Worm (Caenorhabditis elegans) whole organism, mixed stage, embryonic: Measurements from ENCODE around the gene F56C9.10.

Experiments
- M03D4.4 ChIP-seq: sonication (generic microtip); optimal IDR thresholded peaks from 2 replicates; lab custom pipeline; 2017; ENCODE audit warnings: mild to moderate bottlenecking, missing genetic modification characterization, missing compliant biosample characterization
- blmp-1 ChIP-seq: fragments of 150-350 bp; optimal IDR thresholded peaks from 2 replicates; lab custom pipeline; 2014; ENCODE audit warnings: missing biosample characterization, missing genetic modification characterization
- ceh-39 ChIP-seq: fragments of 150-350 bp; optimal IDR thresholded peaks from 2 replicates; lab custom pipeline; 2014; ENCODE audit warnings: missing biosample characterization, missing genetic modification characterization
- ceh-43 ChIP-seq: fragments of 200-800 bp; sonication (Bioruptor generic); optimal IDR thresholded peaks from 2 replicates; lab custom pipeline; 2018; ENCODE audit warnings: mild to moderate bottlenecking, missing genetic modification characterization, moderate library complexity, missing compliant biosample characterization
- ceh-83 ChIP-seq: fragments of 200-800 bp; sonication (Bioruptor generic); optimal IDR thresholded peaks from 2 replicates; lab custom pipeline; 2018; ENCODE audit warnings: mild to moderate bottlenecking, missing genetic modification characterization, missing compliant biosample characterization
- ces-1 ChIP-seq: fragments of 150-350 bp; optimal IDR thresholded peaks from 2 replicates; lab custom pipeline; 2014; ENCODE audit warnings: missing biosample characterization, missing genetic modification reagents, missing genetic modification characterization
- cnd-1 ChIP-seq: fragments of 200-800 bp; sonication (Bioruptor generic); optimal IDR thresholded peaks from 2 replicates; lab custom pipeline; 2018; ENCODE audit warnings: mild to moderate bottlenecking, missing genetic modification characterization, missing compliant biosample characterization
- drap-1 ChIP-seq: fragments of 200-800 bp; sonication (Bioruptor generic); optimal IDR thresholded peaks from 3 replicates; lab custom pipeline; 2018; ENCODE audit warnings: mild to moderate bottlenecking, missing genetic modification characterization, missing compliant biosample characterization
- elt-1 ChIP-seq: sonication (generic microtip); optimal IDR thresholded peaks from 2 replicates; lab custom pipeline; 2017; ENCODE audit warnings: missing genetic modification characterization, mild to moderate bottlenecking, missing compliant biosample characterization, antibody characterized with exemption, moderate library complexity, borderline replicate concordance; ENCODE audit not compliant: insufficient read depth
- elt-3 ChIP-seq: fragments of 150-350 bp; optimal IDR thresholded peaks from 2 replicates; lab custom pipeline; 2014; ENCODE audit warnings: missing biosample characterization, missing genetic modification characterization
- flh-1 ChIP-seq: fragments of 200-800 bp; sonication (Bioruptor generic); optimal IDR thresholded peaks from 2 replicates; lab custom pipeline; 2018; ENCODE audit warnings: mild to moderate bottlenecking, missing genetic modification characterization, moderate library complexity, missing compliant biosample characterization
- ham-2 ChIP-seq: fragments of 200-800 bp; sonication (Bioruptor generic); optimal IDR thresholded peaks from 2 replicates; lab custom pipeline; 2018; ENCODE audit warnings: mild to moderate bottlenecking, missing genetic modification characterization, missing compliant biosample characterization
- hlh-1 ChIP-seq: fragments of 150-350 bp; optimal IDR thresholded peaks from 2 replicates; lab custom pipeline; 2014; ENCODE audit warnings: missing biosample characterization, missing genetic modification reagents, missing genetic modification characterization
- lin-13 ChIP-seq: fragments of 150-350 bp; optimal IDR thresholded peaks from 2 replicates; lab custom pipeline; 2014; ENCODE audit warnings: missing biosample characterization, missing genetic modification characterization
- lin-32 ChIP-seq: fragments of 200-800 bp; sonication (Bioruptor generic); optimal IDR thresholded peaks from 2 replicates; lab custom pipeline; 2018; ENCODE audit warnings: mild to moderate bottlenecking, missing genetic modification characterization, missing compliant biosample characterization
- lsy-2 ChIP-seq: fragments of 150-350 bp; optimal IDR thresholded peaks from 2 replicates; lab custom pipeline; 2014; ENCODE audit warnings: missing biosample characterization, missing genetic modification characterization
- mep-1 ChIP-seq: fragments of 150-350 bp; optimal IDR thresholded peaks from 2 replicates; lab custom pipeline; 2017; ENCODE audit warnings: missing biosample characterization, missing genetic modification reagents, missing genetic modification characterization, inconsistent platforms
- mls-2 ChIP-seq: sonication (generic microtip); optimal IDR thresholded peaks from 2 replicates; lab custom pipeline; 2016; ENCODE audit warnings: mild to moderate bottlenecking, missing genetic modification characterization, moderate library complexity, missing compliant biosample characterization
- nhr-12 ChIP-seq: fragments of 150-350 bp; optimal IDR thresholded peaks from 2 replicates; lab custom pipeline; 2014; ENCODE audit warnings: missing biosample characterization, missing genetic modification characterization
- nhr-2 ChIP-seq: fragments of 150-350 bp; optimal IDR thresholded peaks from 2 replicates; lab custom pipeline; 2014; ENCODE audit warnings: missing biosample characterization, missing genetic modification characterization
- nhr-237 ChIP-seq: fragments of 150-350 bp; optimal IDR thresholded peaks from 2 replicates; lab custom pipeline; 2014; ENCODE audit warnings: missing biosample characterization, missing genetic modification characterization
- nhr-28 ChIP-seq: fragments of 150-350 bp; optimal IDR thresholded peaks from 2 replicates; lab custom pipeline; 2014; ENCODE audit warnings: missing biosample characterization, missing genetic modification characterization
- pha-4 ChIP-seq: fragments of 150-350 bp; optimal IDR thresholded peaks from 2 replicates; lab custom pipeline; 2018; ENCODE audit warnings: missing biosample characterization, missing genetic modification reagents, missing genetic modification characterization
- sem-2 ChIP-seq: fragments of 200-800 bp; sonication (Bioruptor generic); optimal IDR thresholded peaks from 2 replicates; lab custom pipeline; 2018; ENCODE audit warnings: mild to moderate bottlenecking, missing genetic modification characterization, missing compliant biosample characterization
- snpc-4 ChIP-seq: fragments of 150-350 bp; optimal IDR thresholded peaks from 2 replicates; lab custom pipeline; 2014; ENCODE audit warnings: missing biosample characterization, missing genetic modification characterization
- sptf-1 ChIP-seq: sonication (generic microtip); optimal IDR thresholded peaks from 2 replicates; lab custom pipeline; 2017; ENCODE audit warnings: mild to moderate bottlenecking, missing genetic modification characterization, moderate library complexity, missing compliant biosample characterization
- unc-120 ChIP-seq: sonication (generic microtip); optimal IDR thresholded peaks from 2 replicates; lab custom pipeline; 2017; ENCODE audit warnings: missing genetic modification characterization, missing compliant biosample characterization; ENCODE audit not compliant: poor library complexity, severe bottlenecking
- unc-39 ChIP-seq: fragments of 150-350 bp; optimal IDR thresholded peaks from 2 replicates; lab custom pipeline; 2014; ENCODE audit warnings: missing biosample characterization, missing genetic modification characterization
- unc-62 ChIP-seq: fragments of 150-350 bp; optimal IDR thresholded peaks from 2 replicates; lab custom pipeline; 2014; ENCODE audit warnings: missing biosample characterization, missing genetic modification reagents, missing genetic modification characterization
- zip-8 ChIP-seq: fragments of 150-350 bp; optimal IDR thresholded peaks from 2 replicates; lab custom pipeline; 2014; ENCODE audit warnings: missing biosample characterization, missing genetic modification characterization
- ztf-11 ChIP-seq: fragments of 150-350 bp; optimal IDR thresholded peaks from 2 replicates; lab custom pipeline; 2014; ENCODE audit warnings: missing biosample characterization, missing genetic modification characterization

F56C9.10 gene

DNA sequence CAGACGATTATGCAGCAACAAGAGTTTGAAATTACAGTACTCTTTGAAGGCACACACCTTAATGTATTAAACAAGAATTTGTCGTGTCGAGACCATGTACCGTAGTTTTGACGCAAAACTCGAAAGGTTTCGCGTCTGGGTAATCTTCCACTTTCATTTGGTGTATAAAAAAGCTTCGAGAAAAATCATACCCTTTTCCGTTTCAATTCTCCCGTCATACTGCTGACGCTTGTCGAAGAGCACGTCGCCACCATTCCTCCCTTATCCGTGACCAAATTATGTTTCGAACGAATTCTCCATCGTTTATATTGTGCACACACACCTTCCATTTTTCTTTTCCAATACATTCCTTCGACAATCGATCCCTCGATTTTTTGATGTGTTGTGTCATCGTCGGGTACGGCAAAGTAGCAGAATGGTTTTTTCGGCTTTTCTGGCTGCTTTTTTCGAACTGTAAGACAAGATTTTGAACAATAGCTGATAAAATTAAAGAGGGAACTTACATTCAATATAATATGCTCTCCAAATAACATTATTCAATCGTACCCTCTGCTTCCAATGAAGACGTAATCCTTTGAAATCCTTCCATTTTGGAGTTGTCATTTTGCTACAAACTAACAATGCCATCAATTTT lies 38.8 kb upstream of the F56C9.10 start:
- TF ChIP-seq zip-8 (tag; lab: Kevin White, UChicago) (no peak), mep-1 (tag; lab: Kevin White, UChicago) (no peak), ham-2 (GFP tag; lab: Kevin White, UChicago) (no peak), nhr-12 (tag; lab: Kevin White, UChicago) (no peak), unc-39 (no peak), snpc-4 (tag; lab: Kevin White, UChicago) (no peak), cnd-1 (tag; lab: Kevin White, UChicago) (no peak), ceh-83 (GFP tag; lab: Kevin White, UChicago) (no peak), lin-13 (tag; lab: Kevin White, UChicago) (no peak), elt-1 (tag; lab: Kevin White, UChicago) (no peak), unc-62 (GFP tag; lab: Kevin White, UChicago) (no peak), ces-1 (GFP tag; lab: Kevin White, UChicago) (no peak), lsy-2 (tag; lab: Kevin White, UChicago) (no peak), elt-3 (tag; lab: Kevin White, UChicago) (no peak), sem-2 (GFP tag; lab: Kevin White, UChicago) (no peak), hlh-1 (tag; lab: Kevin White, UChicago) (no peak), unc-120 (tag; lab: Kevin White, UChicago) (no peak), nhr-28 (tag; lab: Kevin White, UChicago) (no peak), ceh-39 (tag; lab: Kevin White, UChicago) (no peak)

DNA sequence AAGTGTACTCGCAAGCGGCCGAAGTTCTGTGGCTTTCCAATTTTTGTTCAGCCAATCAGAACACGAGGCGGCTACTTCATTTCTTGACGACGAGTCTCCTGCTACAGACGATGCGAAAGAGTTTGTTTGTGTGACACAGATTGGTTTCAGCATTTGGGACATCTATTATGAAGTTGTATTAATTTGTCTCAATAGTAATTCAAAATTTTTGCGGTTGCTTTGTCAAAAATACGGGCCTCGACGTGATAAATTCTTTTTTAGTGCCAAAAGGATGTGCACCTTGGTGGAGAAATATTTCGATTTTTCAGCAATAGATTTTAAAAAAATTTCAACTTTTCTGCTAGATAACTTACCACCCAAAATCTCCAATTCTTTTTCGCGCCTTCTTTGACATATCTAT lies 35.5 kb upstream of the F56C9.10 start:
- TF ChIP-seq M03D4.4 (tag; lab: Kevin White, UChicago) (no peak), ces-1 (GFP tag; lab: Kevin White, UChicago) (no peak), pha-4 (tag; lab: Kevin White, UChicago) (no peak), ceh-83 (GFP tag; lab: Kevin White, UChicago) (no peak), sptf-1 (tag; lab: Kevin White, UChicago) (no peak), lin-32 (GFP tag; lab: Kevin White, UChicago) (no peak), flh-1 (no peak), blmp-1 (tag; lab: Kevin White, UChicago) (no peak), unc-120 (tag; lab: Kevin White, UChicago) (no peak), cnd-1 (tag; lab: Kevin White, UChicago) (no peak), mls-2 (no peak), nhr-237 (no peak), nhr-2 (tag; lab: Kevin White, UChicago) (no peak), ztf-11 (tag; lab: Kevin White, UChicago) (no peak), zip-8 (tag; lab: Kevin White, UChicago) (no peak)

DNA sequence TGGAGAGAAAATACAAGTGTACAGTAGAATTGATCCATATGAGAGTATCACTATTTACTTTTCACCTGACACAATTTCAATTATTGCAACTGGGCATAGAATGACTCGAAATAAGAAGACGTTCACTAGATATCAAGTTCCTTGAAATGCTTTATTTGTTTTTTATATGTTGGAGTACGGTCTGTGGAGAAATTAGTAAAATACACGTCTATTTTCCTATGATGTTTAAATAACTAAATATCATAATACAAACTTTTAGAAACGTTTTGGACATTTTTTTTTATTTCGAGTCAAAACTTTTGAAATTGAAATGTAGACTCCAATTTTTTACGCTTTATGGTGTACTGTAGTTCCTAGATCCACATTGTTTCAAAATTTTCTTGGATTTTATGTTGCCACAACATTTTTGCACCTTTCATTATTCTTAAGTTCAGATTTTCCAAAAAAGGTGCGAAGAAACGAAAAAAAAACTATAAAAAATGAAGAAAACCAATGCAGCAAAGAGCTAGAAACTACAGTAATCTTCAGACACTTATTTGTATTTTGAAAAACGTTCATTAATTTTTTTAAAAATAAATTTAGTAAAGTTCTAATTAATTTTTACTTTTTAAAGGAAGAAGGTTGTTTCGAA lies 34.4 kb upstream of the F56C9.10 start:
- TF ChIP-seq M03D4.4 (tag; lab: Kevin White, UChicago) (no peak), ham-2 (GFP tag; lab: Kevin White, UChicago) (no peak), mep-1 (tag; lab: Kevin White, UChicago) (no peak), nhr-28 (tag; lab: Kevin White, UChicago) (no peak), snpc-4 (tag; lab: Kevin White, UChicago) (no peak), hlh-1 (tag; lab: Kevin White, UChicago) (no peak), unc-120 (tag; lab: Kevin White, UChicago) (no peak), unc-62 (GFP tag; lab: Kevin White, UChicago) (no peak), ceh-43 (no peak), sem-2 (GFP tag; lab: Kevin White, UChicago) (no peak), blmp-1 (tag; lab: Kevin White, UChicago) (no peak), mls-2 (no peak), nhr-237 (no peak)
- TF ChIP-seq, all 35 proteins: peak for 0

DNA sequence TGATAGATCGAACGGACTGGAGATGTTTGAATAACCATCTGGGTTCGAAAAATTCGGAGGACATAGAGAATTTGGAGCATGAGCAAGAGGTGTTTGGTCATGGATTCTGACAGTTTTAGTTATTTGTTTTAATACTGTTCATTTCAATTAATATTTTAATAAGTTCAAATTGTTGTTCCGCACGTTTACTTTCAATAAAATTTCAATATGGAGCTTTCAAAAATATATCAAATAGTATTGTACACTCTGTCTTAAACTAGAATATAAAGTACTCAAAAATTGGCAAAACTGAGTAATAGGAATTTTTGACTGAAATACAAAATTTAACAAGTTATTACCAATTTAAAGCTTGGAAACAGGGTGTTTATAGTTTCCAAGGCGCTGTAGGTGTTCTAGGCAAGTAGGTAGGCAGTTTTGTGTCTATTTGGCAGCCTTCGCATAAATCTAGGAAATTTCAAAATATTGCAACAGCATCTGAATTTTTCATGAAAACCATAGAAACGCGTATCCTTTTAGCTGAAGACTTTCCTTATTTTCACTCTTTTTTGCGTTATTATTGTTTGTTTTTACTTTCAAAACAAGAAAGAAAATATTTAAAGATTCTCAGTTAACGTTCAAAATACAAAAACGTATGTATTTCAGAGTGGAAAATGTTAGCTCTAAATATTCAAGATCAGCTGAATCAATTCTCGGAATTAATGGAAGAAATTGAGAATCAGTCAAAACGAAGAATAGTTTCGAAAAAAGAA lies 32.1 kb upstream of the F56C9.10 start, which contains the start of the genes T20B12.5 and T20B12.4:
TSS of gene T20B12.5 (minus strand) at position 101 of the 749 bp plus-strand sequence.
TSS of gene T20B12.4 (plus strand) at position 699 of the 749 bp plus-strand sequence.
- TF ChIP-seq lin-13 (tag; lab: Kevin White, UChicago) (no peak), drap-1 (GFP tag; lab: Kevin White, UChicago) (no peak), nhr-237 (no peak), nhr-28 (tag; lab: Kevin White, UChicago) (no peak), nhr-2 (tag; lab: Kevin White, UChicago) (no peak), zip-8 (tag; lab: Kevin White, UChicago) (no peak), M03D4.4 (tag; lab: Kevin White, UChicago) (no peak), unc-120 (tag; lab: Kevin White, UChicago) (no peak), snpc-4 (tag; lab: Kevin White, UChicago) (no peak), ztf-11 (tag; lab: Kevin White, UChicago) (no peak), unc-62 (GFP tag; lab: Kevin White, UChicago) (no peak)
- TF ChIP-seq, all 35 proteins: peak for 0
